Worm (Caenorhabditis elegans) whole organism, L3 larva: ENCODE results near the gene comt-4.
"Not testable (repeated sequence)": the region's sequence is repeated elsewhere in the genome, so short reads cannot be mapped to it uniquely, and the experiment has no call there.

Experiments
- R02D3.7 ChIP-seq: fragments of 150-350 bp; optimal IDR thresholded peaks from 2 replicates; lab custom pipeline; 2014; ENCODE audit warnings: missing biosample characterization, missing genetic modification characterization
- ZK546.5 ChIP-seq: sonication (generic microtip); optimal IDR thresholded peaks from 2 replicates; lab custom pipeline; 2017; ENCODE audit warnings: missing biosample characterization, missing genetic modification characterization
- ceh-16 ChIP-seq: sonication (generic microtip); optimal IDR thresholded peaks from 2 replicates; lab custom pipeline; 2017; ENCODE audit warnings: missing biosample characterization, missing genetic modification characterization
- ceh-28 ChIP-seq: fragments of 150-350 bp; optimal IDR thresholded peaks from 2 replicates; lab custom pipeline; 2014; ENCODE audit warnings: missing biosample characterization, missing genetic modification reagents, missing genetic modification characterization
- daf-12 ChIP-seq: fragments of 150-350 bp; optimal IDR thresholded peaks from 2 replicates; lab custom pipeline; 2014; ENCODE audit warnings: missing biosample characterization, missing genetic modification reagents, missing genetic modification characterization
- egl-27 ChIP-seq: sonication (generic microtip); optimal IDR thresholded peaks from 4 replicates; lab custom pipeline; 2017; ENCODE audit warnings: missing biosample characterization, missing genetic modification reagents, missing genetic modification characterization
- egl-5 ChIP-seq: fragments of 150-350 bp; optimal IDR thresholded peaks from 2 replicates; lab custom pipeline; 2017; ENCODE audit warnings: missing biosample characterization, missing genetic modification reagents, missing genetic modification characterization, inconsistent platforms
- elt-1 ChIP-seq: fragments of 150-350 bp; optimal IDR thresholded peaks from 2 replicates; lab custom pipeline; 2014; ENCODE audit warnings: missing biosample characterization, missing genetic modification characterization
- elt-2 ChIP-seq: sonication (generic microtip); optimal IDR thresholded peaks from 2 replicates; lab custom pipeline; 2016; ENCODE audit warnings: missing genetic modification reagents, mild to moderate bottlenecking, missing genetic modification characterization, missing compliant biosample characterization
- fkh-10 ChIP-seq: sonication (generic microtip); optimal IDR thresholded peaks from 2 replicates; lab custom pipeline; 2017; ENCODE audit warnings: missing biosample characterization, missing genetic modification reagents, missing genetic modification characterization
- jun-1 ChIP-seq: fragments of 150-350 bp; optimal IDR thresholded peaks from 2 replicates; lab custom pipeline; 2014; ENCODE audit warnings: missing biosample characterization, missing genetic modification reagents, missing genetic modification characterization
- lin-15B ChIP-seq: fragments of 150-350 bp; optimal IDR thresholded peaks from 2 replicates; lab custom pipeline; 2014; ENCODE audit warnings: missing biosample characterization, missing genetic modification characterization
- lin-39 ChIP-seq: fragments of 150-350 bp; optimal IDR thresholded peaks from 2 replicates; lab custom pipeline; 2018; ENCODE audit warnings: missing biosample characterization, missing genetic modification reagents, missing genetic modification characterization
- lsy-12 ChIP-seq: sonication (generic microtip); optimal IDR thresholded peaks from 2 replicates; lab custom pipeline; 2016; ENCODE audit warnings: mild to moderate bottlenecking, missing genetic modification characterization, missing compliant biosample characterization
- nfya-1 ChIP-seq: sonication (generic microtip); optimal IDR thresholded peaks from 2 replicates; lab custom pipeline; 2017; ENCODE audit warnings: missing genetic modification characterization, mild to moderate bottlenecking, missing compliant biosample characterization, antibody characterized with exemption, moderate library complexity; ENCODE audit not compliant: insufficient read depth
- nhr-11 ChIP-seq: fragments of 150-350 bp; optimal IDR thresholded peaks from 2 replicates; lab custom pipeline; 2014; ENCODE audit warnings: missing biosample characterization, missing genetic modification characterization
- nhr-23 ChIP-seq: fragments of 150-350 bp; optimal IDR thresholded peaks from 2 replicates; lab custom pipeline; 2014; ENCODE audit warnings: missing biosample characterization, missing genetic modification reagents, missing genetic modification characterization
- nhr-25 ChIP-seq: sonication (generic microtip); optimal IDR thresholded peaks from 2 replicates; lab custom pipeline; 2017; ENCODE audit warnings: missing biosample characterization, missing genetic modification characterization
- nhr-43 ChIP-seq: sonication (generic microtip); optimal IDR thresholded peaks from 2 replicates; lab custom pipeline; 2016; ENCODE audit warnings: mild to moderate bottlenecking, missing genetic modification characterization, missing compliant biosample characterization; ENCODE audit not compliant: poor library complexity, severe bottlenecking
- nhr-67 ChIP-seq: fragments of 150-350 bp; optimal IDR thresholded peaks from 2 replicates; lab custom pipeline; 2014; ENCODE audit warnings: missing biosample characterization, missing genetic modification characterization
- nhr-76 ChIP-seq: fragments of 150-350 bp; sonication (generic microtip); optimal IDR thresholded peaks from 5 replicates; lab custom pipeline; 2014; ENCODE audit warnings: missing biosample characterization, missing genetic modification characterization
- nhr-77 ChIP-seq: fragments of 150-350 bp; optimal IDR thresholded peaks from 2 replicates; lab custom pipeline; 2014; ENCODE audit warnings: missing biosample characterization, missing genetic modification characterization
- pha-4 ChIP-seq: fragments of 150-350 bp; optimal IDR thresholded peaks from 2 replicates; lab custom pipeline; 2014; ENCODE audit warnings: missing biosample characterization, missing genetic modification reagents, missing genetic modification characterization
- pqm-1 ChIP-seq: fragments of 150-350 bp; optimal IDR thresholded peaks from 2 replicates; lab custom pipeline; 2017; ENCODE audit warnings: missing biosample characterization, missing genetic modification characterization, inconsistent platforms
- sea-2 ChIP-seq: fragments of 150-350 bp; sonication (generic microtip); optimal IDR thresholded peaks from 4 replicates; lab custom pipeline; 2014; ENCODE audit warnings: missing biosample characterization, missing genetic modification reagents, missing genetic modification characterization
- skn-1 ChIP-seq: fragments of 150-350 bp; optimal IDR thresholded peaks from 2 replicates; lab custom pipeline; 2014; ENCODE audit warnings: missing biosample characterization, missing genetic modification characterization
- snpc-4 ChIP-seq: fragments of 150-350 bp; optimal IDR thresholded peaks from 2 replicates; lab custom pipeline; 2014; ENCODE audit warnings: missing biosample characterization, missing genetic modification characterization
- tbx-2 ChIP-seq: sonication (generic microtip); optimal IDR thresholded peaks from 2 replicates; lab custom pipeline; 2016; ENCODE audit warnings: mild to moderate bottlenecking, missing genetic modification characterization, missing compliant biosample characterization
- unc-39 ChIP-seq: sonication (generic microtip); optimal IDR thresholded peaks from 4 replicates; lab custom pipeline; 2017; ENCODE audit warnings: missing biosample characterization, missing genetic modification characterization
- zag-1 ChIP-seq: fragments of 150-350 bp; optimal IDR thresholded peaks from 2 replicates; lab custom pipeline; 2014; ENCODE audit warnings: missing biosample characterization, missing genetic modification characterization
- ztf-11 ChIP-seq: fragments of 150-350 bp; optimal IDR thresholded peaks from 2 replicates; lab custom pipeline; 2014; ENCODE audit warnings: missing biosample characterization, missing genetic modification characterization

Gene comt-4

DNA sequence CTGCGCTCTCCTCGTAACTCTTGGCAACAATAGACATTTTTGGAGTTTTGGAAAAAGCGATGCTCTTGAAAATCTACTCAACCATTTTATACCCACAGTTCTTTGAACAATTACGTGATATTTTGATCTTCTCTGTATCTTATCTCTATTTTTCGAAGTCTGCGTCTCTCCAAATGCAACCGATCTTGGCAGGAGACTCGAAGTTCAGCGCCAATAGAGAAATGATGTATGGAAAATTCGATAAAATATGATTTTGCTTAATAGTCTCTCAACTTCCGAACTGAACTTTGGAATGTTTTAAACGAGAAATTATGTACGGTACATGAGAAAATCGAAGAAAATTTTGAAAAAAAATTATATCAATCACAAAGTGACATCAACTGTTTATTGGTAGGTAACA is at the start of gene comt-4:
Gene comt-4, minus strand, starts transcription at position 50 of the 400 bp plus-strand sequence.
- TF ChIP-seq daf-12 (no peak), pqm-1 (peak; percentile 60), elt-2 (tag; lab: Kevin White, UChicago) (peak; percentile 51)

ce11 chrV:2099040-2099439 is 49.1 kb upstream of the comt-4 start, which contains the start of gene F36F12.7:
Gene F36F12.7 (plus strand): TSS chrV:2099340.
- TF ChIP-seq jun-1 (tag; lab: Kevin White, UChicago): no peak
- no peak for TF ChIP-seq nhr-67

ce11 chrV:2097653-2098052 is 47.7 kb upstream of the comt-4 start, which contains the start of gene clec-208:
Gene clec-208 (plus strand): TSS chrV:2097953.
- no peak for TF ChIP-seq R02D3.7 (tag; lab: Kevin White, UChicago)
- no peak for TF ChIP-seq jun-1 (tag; lab: Kevin White, UChicago)
- no peak for TF ChIP-seq lsy-12
- TF ChIP-seq sea-2 (GFP tag; lab: Kevin White, UChicago): no peak
- no peak for TF ChIP-seq ztf-11
- TF ChIP-seq nhr-11 (tag; lab: Kevin White, UChicago): no peak
- no peak for TF ChIP-seq nfya-1 (tag; lab: Kevin White, UChicago)
- no peak for TF ChIP-seq elt-2 (tag; lab: Kevin White, UChicago)
- no peak for TF ChIP-seq nhr-23
- no peak for TF ChIP-seq lin-39 (tag; lab: Kevin White, UChicago)
- TF ChIP-seq pqm-1: no peak

DNA sequence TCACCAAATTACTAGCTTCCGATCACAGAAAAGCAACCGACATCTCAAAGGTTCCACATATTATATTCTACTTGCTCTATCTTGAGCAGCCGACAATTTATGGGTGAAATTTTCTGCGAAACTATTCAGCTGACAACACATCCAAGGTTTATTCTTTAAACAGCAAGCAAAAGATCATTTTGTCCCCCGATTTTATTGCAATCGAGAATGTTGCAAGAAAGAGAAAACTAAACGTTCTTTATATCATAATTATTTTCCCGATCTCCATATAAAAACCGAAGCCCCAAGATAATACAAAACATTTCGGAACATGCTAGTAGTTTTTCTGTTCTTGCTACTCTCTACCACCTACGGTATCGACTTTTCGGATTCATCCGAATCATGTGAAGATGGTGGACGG is 45.8 kb upstream of the comt-4 start, which contains the start of gene clec-207:
Gene clec-207, plus strand, starts transcription at position 301 of the 400 bp plus-strand sequence.
- TF ChIP-seq elt-1 (tag; lab: Kevin White, UChicago) (no peak), R02D3.7 (tag; lab: Kevin White, UChicago) (no peak), egl-5 (tag; lab: Kevin White, UChicago) (no peak), nhr-43 (no peak), snpc-4 (tag; lab: Kevin White, UChicago) (no peak), lin-39 (tag; lab: Kevin White, UChicago) (no peak), ZK546.5 (no peak), egl-27 (tag; lab: Kevin White, UChicago) (no peak), unc-39 (tag; lab: Kevin White, UChicago) (no peak), nhr-77 (no peak), lin-15B (tag; lab: Kevin White, UChicago) (no peak), nhr-76 (no peak), pha-4 (tag; lab: Kevin White, UChicago) (no peak), nhr-11 (tag; lab: Kevin White, UChicago) (no peak), skn-1 (no peak)
- TF ChIP-seq, all 47 proteins: peak for 0

ce11 chrV:2095204-2095603 is 45.2 kb upstream of the comt-4 start, which contains the start of gene F36F12.2:
Gene F36F12.2 (minus strand): TSS chrV:2095304.
- TF ChIP-seq elt-2 (tag; lab: Kevin White, UChicago) (no peak), zag-1 (tag; lab: Kevin White, UChicago) (no peak), tbx-2 (no peak), fkh-10 (GFP tag; lab: Kevin White, UChicago) (no peak), nhr-25 (no peak), ceh-16 (tag; lab: Kevin White, UChicago) (no peak)

DNA sequence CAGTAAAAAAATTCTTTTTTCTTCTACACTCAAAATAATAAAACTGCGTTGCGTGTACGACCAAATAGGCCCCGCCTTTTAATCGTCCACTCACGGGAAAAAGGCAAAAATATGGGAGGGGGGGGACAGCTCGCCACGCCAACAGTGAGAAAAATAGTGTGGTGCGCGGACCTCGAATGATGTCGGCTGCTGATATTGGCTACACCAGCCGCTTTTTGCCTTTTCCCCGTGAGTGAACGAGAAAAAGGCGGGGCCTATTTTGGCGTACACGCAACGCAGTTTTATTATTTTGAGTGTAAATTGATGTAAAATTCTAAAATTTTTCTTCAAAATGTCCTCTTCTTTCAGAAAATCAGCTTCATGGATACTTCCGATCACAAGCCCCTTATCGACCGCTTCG is 40.3 kb upstream of the comt-4 start, which contains the start of gene ztf-28:
Gene ztf-28, plus strand, starts transcription at position 349 of the 400 bp plus-strand sequence.
- not testable (repeated sequence) for TF ChIP-seq nhr-11 (tag; lab: Kevin White, UChicago); tbx-2; ceh-28 (tag; lab: Kevin White, UChicago)
